Fruit fly (Drosophila melanogaster): ENCODE data around the gene CG31249.

DNA sequence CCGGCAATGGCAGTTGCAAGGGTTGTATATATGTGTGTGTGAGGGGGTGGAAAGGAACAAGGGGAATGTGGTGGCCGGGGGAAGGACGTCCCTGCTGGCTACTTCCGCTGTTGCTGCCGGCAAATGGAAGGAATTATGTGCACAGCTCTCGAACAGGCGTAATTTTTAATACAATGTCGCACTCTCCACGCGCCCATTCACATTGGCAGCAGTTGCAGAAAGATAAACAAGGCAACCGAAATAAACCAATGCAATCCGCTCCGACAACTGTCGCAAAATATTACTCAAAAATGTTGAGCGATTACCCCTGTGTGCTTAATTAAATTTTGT is 24.7 kb upstream of the CG31249 start:
- no peak for TF ChIP-seq usp (GFP tag; optimal IDR thresholded peaks at IDR 0.05)
- no peak for TF ChIP-seq Dll (optimal IDR thresholded peaks at IDR 0.05)

All from whole organism.